Fruit fly (Drosophila melanogaster) whole organism, embryonic: ENCODE results near the gene Pld3.
A peak's percentile ranks its signal among the peaks of the same experiment; 100 is the strongest.

Source experiments
- B-H1 ChIP-seq: fragments of 200-800 bp; sonication (Bioruptor generic); IDR thresholded peaks from 3 replicates; pipeline ENCODE4 v1.3.6; 2022; ENCODE audit warnings: missing biosample characterization, missing genetic modification characterization
- CG10147 ChIP-seq: fragments of 200-800 bp; sonication (Bioruptor generic); optimal IDR thresholded peaks from 2 replicates; lab custom pipeline; 2019; ENCODE audit warnings: missing biosample characterization, mild to moderate bottlenecking, missing genetic modification characterization, moderate library complexity
- CG10267 ChIP-seq: fragments of 200-800 bp; sonication (Bioruptor generic); optimal IDR thresholded peaks from 2 replicates; lab custom pipeline; 2018; ENCODE audit warnings: missing biosample characterization, mild to moderate bottlenecking, missing genetic modification characterization, moderate library complexity
- CG10979 ChIP-seq: fragments of 200-800 bp; sonication (Bioruptor generic); optimal IDR thresholded peaks from 2 replicates; lab custom pipeline; 2018; ENCODE audit warnings: missing biosample characterization, mild to moderate bottlenecking, missing genetic modification characterization, moderate library complexity
- CG12104 ChIP-seq: fragments of 200-800 bp; sonication (Bioruptor generic); optimal IDR thresholded peaks from 3 replicates; lab custom pipeline; 2016; ENCODE audit warnings: missing biosample characterization, missing genetic modification characterization
- CG12659 ChIP-seq: fragments of 200-800 bp; sonication (Bioruptor generic); optimal IDR thresholded peaks from 3 replicates; lab custom pipeline; 2017; ENCODE audit warnings: mild to moderate bottlenecking, missing biosample characterization, missing genetic modification reagents, missing genetic modification characterization
- CG13296 ChIP-seq: fragments of 200-800 bp; sonication (Bioruptor generic); optimal IDR thresholded peaks from 3 replicates; lab custom pipeline; 2018; ENCODE audit warnings: missing biosample characterization, mild to moderate bottlenecking, missing genetic modification characterization
- CG1603 ChIP-seq: fragments of 200-800 bp; sonication (Bioruptor generic); optimal IDR thresholded peaks from 2 replicates; lab custom pipeline; 2019; ENCODE audit warnings: missing biosample characterization, mild to moderate bottlenecking, missing genetic modification characterization, moderate library complexity
- CG17361 ChIP-seq: fragments of 200-800 bp; sonication (Bioruptor generic); IDR thresholded peaks from 3 replicates; pipeline ENCODE4 v1.3.6; 2022; ENCODE audit warnings: missing biosample characterization, missing genetic modification characterization
- CG2199 ChIP-seq: fragments of 200-800 bp; sonication (Bioruptor generic); IDR thresholded peaks from 3 replicates; pipeline ENCODE4 v1.3.6; 2022; ENCODE audit warnings: missing biosample characterization, missing genetic modification characterization
- CG30020 ChIP-seq: fragments of 200-800 bp; optimal IDR thresholded peaks from 2 replicates; lab custom pipeline; 2019; ENCODE audit warnings: missing biosample characterization, mild to moderate bottlenecking, missing genetic modification characterization, moderate library complexity
- CG3065 ChIP-seq: fragments of 200-800 bp; sonication (Bioruptor generic); optimal IDR thresholded peaks from 2 replicates; lab custom pipeline; 2016; ENCODE audit warnings: missing biosample characterization, missing genetic modification characterization
- CG32532 ChIP-seq: fragments of 200-800 bp; sonication (Bioruptor generic); IDR thresholded peaks from 2 replicates; pipeline ENCODE4 v1.3.6; 2022; ENCODE audit warnings: missing biosample characterization, missing genetic modification characterization
- CG32767 ChIP-seq: fragments of 200-800 bp; sonication (Bioruptor generic); IDR thresholded peaks from 2 replicates; pipeline ENCODE4 v1.3.6; 2022; ENCODE audit warnings: missing biosample characterization, missing genetic modification characterization
- CG4854 ChIP-seq: fragments of 200-800 bp; sonication (Bioruptor generic); optimal IDR thresholded peaks from 2 replicates; lab custom pipeline; 2016; ENCODE audit warnings: missing biosample characterization, missing genetic modification characterization, inconsistent platforms
- CG6813 ChIP-seq: fragments of 200-800 bp; sonication (Bioruptor generic); optimal IDR thresholded peaks from 2 replicates; lab custom pipeline; 2017; ENCODE audit warnings: missing biosample characterization, missing genetic modification characterization, mild to moderate bottlenecking, moderate library complexity, missing genetic modification reagents
- CG7357 ChIP-seq: fragments of 200-800 bp; sonication (Bioruptor generic); IDR thresholded peaks from 3 replicates; pipeline ENCODE4 v1.3.6; 2022; ENCODE audit warnings: missing biosample characterization, missing genetic modification characterization
- CG8944 ChIP-seq: fragments of 200-800 bp; sonication (Bioruptor generic); optimal IDR thresholded peaks from 3 replicates; lab custom pipeline; 2016; ENCODE audit warnings: missing biosample characterization, missing genetic modification characterization
- CG9797 ChIP-seq: fragments of 200-800 bp; sonication (Bioruptor generic); optimal IDR thresholded peaks from 3 replicates; lab custom pipeline; 2018; ENCODE audit warnings: missing biosample characterization, mild to moderate bottlenecking, missing genetic modification characterization
- Doc3 ChIP-seq: fragments of 200-800 bp; sonication (Bioruptor generic); IDR thresholded peaks from 3 replicates; pipeline ENCODE4 v1.3.6; 2022; ENCODE audit warnings: missing biosample characterization, missing genetic modification characterization; ENCODE audit not compliant: partially characterized antibody
- Drgx ChIP-seq: fragments of 200-800 bp; sonication (Bioruptor generic); IDR thresholded peaks from 2 replicates; pipeline ENCODE4 v1.3.6; 2022; ENCODE audit warnings: missing biosample characterization, missing genetic modification characterization
- Fer3 ChIP-seq: fragments of 200-800 bp; sonication (Bioruptor generic); optimal IDR thresholded peaks from 2 replicates; lab custom pipeline; 2018; ENCODE audit warnings: missing biosample characterization, mild to moderate bottlenecking, missing genetic modification characterization, moderate library complexity
- GATAe ChIP-seq: fragments of 200-800 bp; sonication (Bioruptor generic); conservative IDR thresholded peaks from 2 replicates; pipeline ENCODE4 v1.3.6; 2022; ENCODE audit warnings: missing biosample characterization, missing genetic modification characterization
- HLHmδ ChIP-seq: fragments of 200-800 bp; sonication (Bioruptor generic); optimal IDR thresholded peaks from 2 replicates; lab custom pipeline; 2018; ENCODE audit warnings: missing biosample characterization, mild to moderate bottlenecking, missing genetic modification characterization, moderate library complexity
- Hr39 ChIP-seq: fragments of >200 bp; optimal IDR thresholded peaks from 2 replicates; lab custom pipeline; 2017
- Hr51 ChIP-seq, 2 experiments: fragments of 200-800 bp; sonication (Bioruptor generic); optimal IDR thresholded peaks; 2 replicates in 1 of 2; 3 replicates in 1 of 2; lab custom pipeline; 2016 to 2018; ENCODE audit warnings: missing biosample characterization in 2 of 2, missing genetic modification characterization in 2 of 2, mild to moderate bottlenecking in 1 of 2, moderate library complexity in 1 of 2
- Myb ChIP-seq: fragments of 200-800 bp; sonication (Bioruptor generic); optimal IDR thresholded peaks from 2 replicates; lab custom pipeline; 2016; ENCODE audit warnings: missing biosample characterization, missing genetic modification characterization
- NC2α ChIP-seq: fragments of 200-800 bp; sonication (Bioruptor generic); optimal IDR thresholded peaks from 2 replicates; lab custom pipeline; 2016; ENCODE audit warnings: missing biosample characterization, missing genetic modification characterization
- Ravus ChIP-seq: fragments of 200-800 bp; sonication (Bioruptor generic); IDR thresholded peaks from 2 replicates; pipeline ENCODE4 v1.3.6; 2022; ENCODE audit warnings: missing biosample characterization, missing genetic modification characterization
- Rfx ChIP-seq: fragments of 200-800 bp; sonication (Bioruptor generic); IDR thresholded peaks from 2 replicates; pipeline ENCODE4 v1.3.6; 2022; ENCODE audit warnings: missing biosample characterization, missing genetic modification characterization
- Six4 ChIP-seq: fragments of 200-800 bp; sonication (Bioruptor generic); optimal IDR thresholded peaks from 2 replicates; lab custom pipeline; 2016; ENCODE audit warnings: missing biosample characterization, missing genetic modification characterization
- Sox100B ChIP-seq: fragments of 200-800 bp; sonication (Bioruptor generic); optimal IDR thresholded peaks from 3 replicates; lab custom pipeline; 2018; ENCODE audit warnings: missing biosample characterization, mild to moderate bottlenecking, missing genetic modification characterization
- Sry-δ ChIP-seq: fragments of 200-800 bp; sonication (Bioruptor generic); optimal IDR thresholded peaks from 2 replicates; lab custom pipeline; 2016; ENCODE audit warnings: missing biosample characterization, missing genetic modification characterization
- Tbp ChIP-seq: fragments of >200 bp; optimal IDR thresholded peaks from 2 replicates; lab custom pipeline; 2018; ENCODE audit warnings: missing biosample characterization, missing genetic modification characterization
- al ChIP-seq: fragments of 200-800 bp; sonication (Bioruptor generic); IDR thresholded peaks from 2 replicates; pipeline ENCODE4 v1.3.6; 2022; ENCODE audit warnings: missing biosample characterization, missing genetic modification characterization
- danr ChIP-seq: fragments of 200-800 bp; sonication (Bioruptor generic); IDR thresholded peaks from 2 replicates; pipeline ENCODE4 v1.3.6; 2022; ENCODE audit warnings: missing biosample characterization, missing genetic modification characterization
- dmrt99B ChIP-seq: fragments of 200-800 bp; sonication (Bioruptor generic); optimal IDR thresholded peaks from 2 replicates; lab custom pipeline; 2018; ENCODE audit warnings: missing biosample characterization, mild to moderate bottlenecking, missing genetic modification characterization, moderate library complexity
- eyg ChIP-seq: fragments of 200-800 bp; sonication (Bioruptor generic); optimal IDR thresholded peaks from 3 replicates; lab custom pipeline; 2016; ENCODE audit warnings: missing biosample characterization, missing genetic modification characterization
- grau ChIP-seq: fragments of 200-800 bp; optimal IDR thresholded peaks from 3 replicates; lab custom pipeline; 2019; ENCODE audit warnings: missing biosample characterization, mild to moderate bottlenecking, missing genetic modification characterization, moderate library complexity
- gsb ChIP-seq: fragments of 200-800 bp; sonication (Bioruptor generic); IDR thresholded peaks from 2 replicates; pipeline ENCODE4 v1.3.6; 2022; ENCODE audit warnings: missing biosample characterization, missing genetic modification characterization
- ham ChIP-seq: fragments of 200-800 bp; sonication (Bioruptor generic); IDR thresholded peaks from 2 replicates; pipeline ENCODE4 v1.3.6; 2022; ENCODE audit warnings: missing biosample characterization, missing genetic modification characterization
- insv ChIP-seq, 2 experiments: fragments of 200-800 bp; sonication (Bioruptor generic); optimal IDR thresholded peaks; 3 replicates each; lab custom pipeline; 2016 to 2018; ENCODE audit warnings: missing biosample characterization in 2 of 2, missing genetic modification characterization in 2 of 2
- lbe ChIP-seq: fragments of 200-800 bp; sonication (Bioruptor generic); optimal IDR thresholded peaks from 2 replicates; lab custom pipeline; 2016; ENCODE audit warnings: missing biosample characterization, mild to moderate bottlenecking, missing genetic modification characterization
- pb ChIP-seq: fragments of 200-800 bp; sonication (Bioruptor generic); optimal IDR thresholded peaks from 3 replicates; lab custom pipeline; 2016; ENCODE audit warnings: missing biosample characterization, missing genetic modification characterization
- pum ChIP-seq: fragments of 200-800 bp; sonication (Bioruptor generic); optimal IDR thresholded peaks from 2 replicates; lab custom pipeline; 2016; ENCODE audit warnings: missing biosample characterization, missing genetic modification characterization
- pzg ChIP-seq: fragments of 200-800 bp; sonication (Bioruptor generic); optimal IDR thresholded peaks from 3 replicates; lab custom pipeline; 2018; ENCODE audit warnings: missing biosample characterization, mild to moderate bottlenecking, missing genetic modification characterization, moderate library complexity
- sna ChIP-seq: fragments of 200-800 bp; sonication (Bioruptor generic); IDR thresholded peaks from 2 replicates; pipeline ENCODE4 v1.3.6; 2022; ENCODE audit warnings: missing biosample characterization, missing genetic modification characterization; ENCODE audit not compliant: partially characterized antibody
- usp ChIP-seq: fragments of >200 bp; optimal IDR thresholded peaks from 2 replicates; lab custom pipeline; 2017; ENCODE audit warnings: missing biosample characterization, missing genetic modification characterization
- wor ChIP-seq: fragments of 200-800 bp; sonication (Bioruptor generic); IDR thresholded peaks from 2 replicates; pipeline ENCODE4 v1.3.6; 2022; ENCODE audit warnings: missing biosample characterization, missing genetic modification characterization

The Pld3 gene

dm6 chr2L:21168295-21169159 is 9.9 kb downstream of the Pld3 start, which contains the start of the genes mAcon1, CG43345 and CG43346 (continued):
- TF ChIP-seq CG10267 (tag; lab: Kevin White, UChicago) (peak; percentile 98), Ravus (GFP tag; lab: Robert Waterston, UW) (no peak), lbe (GFP tag; lab: Kevin White, UChicago) (peak; percentile 69), CG10147 (GFP tag; lab: Kevin White, UChicago) (peak; percentile 81), Sry-δ (GFP tag; lab: Kevin White, UChicago) (peak; percentile 67), CG32767 (peak; percentile 47; the same call in 1 of the 2 replicates), B-H1 (GFP tag; lab: Robert Waterston, UW) (peak; percentile 41; the same call in 1 of the 3 replicates), CG7357 (GFP tag; lab: Robert Waterston, UW) (peak; percentile 59; the same call in 1 of the 3 replicates), sna (GFP tag; lab: Robert Waterston, UW) (no peak), Myb (GFP tag; lab: Kevin White, UChicago) (peak; percentile 87), Fer3 (tag; lab: Kevin White, UChicago) (peak; percentile 62), Rfx (GFP tag; lab: Robert Waterston, UW) (peak; percentile 78), danr (GFP tag; lab: Robert Waterston, UW) (peak; percentile 66; the same call in 1 of the 2 replicates), CG3065 (GFP tag; lab: Kevin White, UChicago) (peak; percentile 64), eyg (peak; percentile 75), insv (GFP tag; optimal IDR thresholded peaks at IDR 0.05; lab: Kevin White, UChicago) (peak in 1 of 2 experiments; percentile 34), CG9797 (GFP tag; lab: Kevin White, UChicago) (peak; percentile 61), CG1603 (tag; lab: Kevin White, UChicago) (no peak), CG4854 (GFP tag; lab: Kevin White, UChicago) (peak; percentile 69), CG2199 (GFP tag; lab: Robert Waterston, UW) (no peak), grau (tag; lab: Kevin White, UChicago) (peak; percentile 83), pzg (GFP tag; lab: Kevin White, UChicago) (peak; percentile 68), CG17361 (no peak; the same call in 2 of the 3 replicates), HLHmδ (no peak), NC2α (GFP tag; lab: Kevin White, UChicago) (peak; percentile 82), Hr51 (GFP tag; optimal IDR thresholded peaks at IDR 0.05; lab: Kevin White, UChicago) (peak in 1 of 2 experiments; percentile 87), CG12659 (GFP tag; lab: Kevin White, UChicago) (peak; percentile 90), Tbp (GFP tag; lab: Kevin White, UChicago) (peak; percentile 85), Sox100B (GFP tag; lab: Kevin White, UChicago) (peak; percentile 79), usp (GFP tag; lab: Kevin White, UChicago) (no peak), CG30020 (tag; lab: Kevin White, UChicago) (peak; percentile 69), CG8944 (GFP tag; lab: Kevin White, UChicago) (peak; percentile 88), CG10979 (tag; lab: Kevin White, UChicago) (peak; percentile 64), wor (GFP tag; lab: Robert Waterston, UW) (no peak), CG13296 (GFP tag; lab: Kevin White, UChicago) (peak; percentile 82), Doc3 (no peak), gsb (GFP tag; lab: Robert Waterston, UW) (no peak), Hr39 (lab: Kevin White, UChicago) (peak; percentile 70), pb (GFP tag; lab: Kevin White, UChicago) (peak; percentile 83), pum (GFP tag; lab: Kevin White, UChicago) (peak; percentile 90), dmrt99B (tag; lab: Kevin White, UChicago) (no peak), ham (GFP tag; lab: Robert Waterston, UW) (no peak), al (GFP tag; lab: Robert Waterston, UW) (peak; percentile 73), Six4 (peak; percentile 62), CG32532 (GFP tag; lab: Robert Waterston, UW) (peak; percentile 54; the same call in 1 of the 2 replicates), GATAe (GFP tag; lab: Robert Waterston, UW) (no peak; the same call in 1 of the 2 replicates), CG12104 (peak; percentile 64), CG6813 (GFP tag; lab: Kevin White, UChicago) (no peak), Drgx (GFP tag; lab: Robert Waterston, UW) (peak; percentile 47; the same call in 1 of the 2 replicates)
